Fruit fly (Drosophila melanogaster) whole organism, prepupa: ENCODE measurements around the gene CG18269.

Experiments
- Blimp-1 ChIP-seq: fragments of 200-800 bp; sonication (Bioruptor generic); optimal IDR thresholded peaks from 3 replicates; lab custom pipeline; 2017; ENCODE audit warnings: missing biosample characterization, missing genetic modification characterization, mild to moderate bottlenecking, moderate library complexity, missing genetic modification reagents
- CG10631 ChIP-seq: fragments of 200-800 bp; sonication (Bioruptor generic); optimal IDR thresholded peaks from 2 replicates; lab custom pipeline; 2016; ENCODE audit warnings: missing biosample characterization, missing genetic modification characterization
- CG10669 ChIP-seq: fragments of 200-800 bp; sonication (Bioruptor generic); optimal IDR thresholded peaks from 3 replicates; lab custom pipeline; 2018; ENCODE audit warnings: missing biosample characterization, mild to moderate bottlenecking, missing genetic modification characterization, moderate library complexity
- CG11294 ChIP-seq: fragments of 200-800 bp; sonication (Bioruptor generic); IDR thresholded peaks from 2 replicates; pipeline ENCODE4 v1.3.6; 2022; ENCODE audit warnings: missing biosample characterization, missing genetic modification characterization
- CG1621 ChIP-seq: fragments of 200-800 bp; sonication (Bioruptor generic); optimal IDR thresholded peaks from 3 replicates; lab custom pipeline; 2018; ENCODE audit warnings: missing biosample characterization, mild to moderate bottlenecking, missing genetic modification characterization
- CG3032 ChIP-seq: fragments of 200-800 bp; optimal IDR thresholded peaks from 2 replicates; lab custom pipeline; 2019; ENCODE audit warnings: missing biosample characterization, mild to moderate bottlenecking, missing genetic modification characterization, moderate library complexity
- CG32006 ChIP-seq: fragments of 200-800 bp; sonication (Bioruptor generic); optimal IDR thresholded peaks from 3 replicates; lab custom pipeline; 2017; ENCODE audit warnings: missing biosample characterization, mild to moderate bottlenecking, missing genetic modification characterization
- CG4318 ChIP-seq: fragments of 200-800 bp; sonication (Bioruptor generic); optimal IDR thresholded peaks from 3 replicates; lab custom pipeline; 2017; ENCODE audit warnings: missing biosample characterization, mild to moderate bottlenecking, missing genetic modification characterization
- CG6163 ChIP-seq: fragments of 200-800 bp; sonication (Bioruptor generic); IDR thresholded peaks from 3 replicates; pipeline ENCODE4 v1.3.6; 2022; ENCODE audit warnings: missing biosample characterization, missing genetic modification characterization
- CG6808 ChIP-seq: fragments of 200-800 bp; sonication (Bioruptor generic); optimal IDR thresholded peaks from 3 replicates; lab custom pipeline; 2017; ENCODE audit warnings: missing biosample characterization, missing genetic modification characterization, mild to moderate bottlenecking, moderate library complexity, missing genetic modification reagents
- CG7368 ChIP-seq: fragments of 200-800 bp; sonication (Bioruptor generic); optimal IDR thresholded peaks from 3 replicates; lab custom pipeline; 2016; ENCODE audit warnings: missing biosample characterization, missing genetic modification characterization
- CG8319 ChIP-seq: fragments of 200-800 bp; sonication (Bioruptor generic); optimal IDR thresholded peaks from 3 replicates; lab custom pipeline; 2016; ENCODE audit warnings: missing biosample characterization, missing genetic modification characterization
- CG8632 ChIP-seq: fragments of 200-800 bp; sonication (Bioruptor generic); optimal IDR thresholded peaks from 3 replicates; lab custom pipeline; 2016; ENCODE audit warnings: missing biosample characterization, missing genetic modification characterization
- CG9139 ChIP-seq: fragments of 200-800 bp; sonication (Bioruptor generic); optimal IDR thresholded peaks from 3 replicates; lab custom pipeline; 2017; ENCODE audit warnings: missing biosample characterization, mild to moderate bottlenecking, missing genetic modification characterization
- Eip78C ChIP-seq: fragments of 200-800 bp; sonication (Bioruptor generic); peaks from one replicate; lab custom pipeline; 2016; ENCODE audit warnings: missing biosample characterization, missing genetic modification characterization
- Eip93F ChIP-seq: fragments of 200-800 bp; sonication (Bioruptor generic); optimal IDR thresholded peaks from 2 replicates; lab custom pipeline; 2016; ENCODE audit warnings: missing biosample characterization, mild to moderate bottlenecking, missing genetic modification characterization
- Ets21C ChIP-seq: fragments of 200-800 bp; sonication (Bioruptor generic); optimal IDR thresholded peaks from 3 replicates; lab custom pipeline; 2016; ENCODE audit warnings: missing biosample characterization, missing genetic modification characterization
- Ets96B ChIP-seq: fragments of 200-800 bp; optimal IDR thresholded peaks from 2 replicates; lab custom pipeline; 2019; ENCODE audit warnings: missing biosample characterization, mild to moderate bottlenecking, missing genetic modification characterization, moderate library complexity
- Gug ChIP-seq: fragments of 200-800 bp; sonication (Bioruptor generic); IDR thresholded peaks from 2 replicates; pipeline ENCODE4 v1.3.6; 2022; ENCODE audit warnings: missing biosample characterization, missing genetic modification characterization
- Hr38 ChIP-seq: sonication (Bioruptor generic); optimal IDR thresholded peaks from 2 replicates; lab custom pipeline; 2016; ENCODE audit warnings: missing biosample characterization, missing genetic modification characterization
- Hr39 ChIP-seq: fragments of 200-800 bp; sonication (Bioruptor generic); optimal IDR thresholded peaks from 2 replicates; lab custom pipeline; 2016; ENCODE audit warnings: missing biosample characterization, missing genetic modification characterization
- Hr4 ChIP-seq: fragments of 200-800 bp; sonication (Bioruptor generic); optimal IDR thresholded peaks from 3 replicates; lab custom pipeline; 2016; ENCODE audit warnings: missing biosample characterization, missing genetic modification characterization
- Lpt ChIP-seq: fragments of 200-800 bp; sonication (Bioruptor generic); optimal IDR thresholded peaks from 3 replicates; lab custom pipeline; 2016; ENCODE audit warnings: missing biosample characterization, missing genetic modification characterization
- Met ChIP-seq: fragments of 200-800 bp; sonication (Bioruptor generic); optimal IDR thresholded peaks from 3 replicates; lab custom pipeline; 2016; ENCODE audit warnings: missing biosample characterization, missing genetic modification characterization
- OdsH ChIP-seq: fragments of 200-800 bp; sonication (Bioruptor generic); optimal IDR thresholded peaks from 3 replicates; lab custom pipeline; 2016; ENCODE audit warnings: missing biosample characterization, missing genetic modification characterization
- Smox ChIP-seq: fragments of 200-800 bp; sonication (Bioruptor generic); optimal IDR thresholded peaks from 3 replicates; lab custom pipeline; 2016; ENCODE audit warnings: missing biosample characterization, missing genetic modification characterization
- Sox102F ChIP-seq: fragments of 200-800 bp; sonication (Bioruptor generic); optimal IDR thresholded peaks from 2 replicates; lab custom pipeline; 2016; ENCODE audit warnings: missing biosample characterization, mild to moderate bottlenecking, missing genetic modification characterization
- Sox14 ChIP-seq: fragments of 200-800 bp; sonication (Bioruptor generic); optimal IDR thresholded peaks from 3 replicates; lab custom pipeline; 2016; ENCODE audit warnings: missing biosample characterization, missing genetic modification characterization
- Sox15 ChIP-seq: fragments of 200-800 bp; sonication (Bioruptor generic); optimal IDR thresholded peaks from 3 replicates; lab custom pipeline; 2016; ENCODE audit warnings: missing biosample characterization, missing genetic modification characterization
- achi ChIP-seq: fragments of 200-800 bp; sonication (Bioruptor generic); optimal IDR thresholded peaks from 3 replicates; lab custom pipeline; 2016; ENCODE audit warnings: missing biosample characterization, missing genetic modification characterization
- acj6 ChIP-seq: fragments of 200-800 bp; sonication (Bioruptor generic); optimal IDR thresholded peaks from 3 replicates; lab custom pipeline; 2016; ENCODE audit warnings: missing biosample characterization, missing genetic modification characterization
- dac ChIP-seq: fragments of 200-800 bp; sonication (Bioruptor generic); optimal IDR thresholded peaks from 2 replicates; lab custom pipeline; 2017; ENCODE audit warnings: missing biosample characterization, mild to moderate bottlenecking, missing genetic modification characterization
- dsx ChIP-seq: fragments of 200-800 bp; optimal IDR thresholded peaks from 3 replicates; lab custom pipeline; 2019; ENCODE audit warnings: missing biosample characterization, mild to moderate bottlenecking, missing genetic modification characterization, moderate library complexity; ENCODE audit not compliant: poor library complexity, severe bottlenecking
- fd59A ChIP-seq: fragments of 200-800 bp; sonication (Bioruptor generic); optimal IDR thresholded peaks from 2 replicates; lab custom pipeline; 2017; ENCODE audit warnings: missing biosample characterization, mild to moderate bottlenecking, missing genetic modification characterization, missing genetic modification reagents
- fkh ChIP-seq: fragments of 200-800 bp; sonication (Bioruptor generic); optimal IDR thresholded peaks from 3 replicates; lab custom pipeline; 2017; ENCODE audit warnings: missing biosample characterization, mild to moderate bottlenecking, missing genetic modification characterization, moderate library complexity
- lz ChIP-seq: fragments of 200-800 bp; sonication (Bioruptor generic); optimal IDR thresholded peaks from 3 replicates; lab custom pipeline; 2016; ENCODE audit warnings: missing biosample characterization, missing genetic modification characterization
- net ChIP-seq: fragments of 200-800 bp; sonication (Bioruptor generic); optimal IDR thresholded peaks from 3 replicates; lab custom pipeline; 2016; ENCODE audit warnings: missing biosample characterization, missing genetic modification characterization
- pdm3 ChIP-seq: fragments of 200-800 bp; sonication (Bioruptor generic); optimal IDR thresholded peaks from 3 replicates; lab custom pipeline; 2016; ENCODE audit warnings: missing biosample characterization, missing genetic modification characterization
- salr ChIP-seq, 2 experiments: fragments of 200-800 bp; sonication (Bioruptor generic); optimal IDR thresholded peaks; 3 replicates each; lab custom pipeline; 2016 to 2018; ENCODE audit warnings: missing biosample characterization in 2 of 2, missing genetic modification characterization in 2 of 2, mild to moderate bottlenecking in 1 of 2
- spab ChIP-seq: fragments of 200-800 bp; sonication (Bioruptor generic); optimal IDR thresholded peaks from 2 replicates; lab custom pipeline; 2017; ENCODE audit warnings: missing biosample characterization, mild to moderate bottlenecking, missing genetic modification characterization, missing genetic modification reagents
- svp ChIP-seq: fragments of 200-800 bp; sonication (Bioruptor generic); peaks from one replicate; lab custom pipeline; 2016; ENCODE audit warnings: missing biosample characterization, missing genetic modification characterization
- topi ChIP-seq: fragments of 200-800 bp; sonication (Bioruptor generic); optimal IDR thresholded peaks from 3 replicates; lab custom pipeline; 2016; ENCODE audit warnings: missing biosample characterization, missing genetic modification characterization
- vri ChIP-seq: fragments of 200-800 bp; sonication (Bioruptor generic); optimal IDR thresholded peaks from 3 replicates; lab custom pipeline; 2016; ENCODE audit warnings: missing biosample characterization, mild to moderate bottlenecking, missing genetic modification characterization

Gene CG18269

DNA sequence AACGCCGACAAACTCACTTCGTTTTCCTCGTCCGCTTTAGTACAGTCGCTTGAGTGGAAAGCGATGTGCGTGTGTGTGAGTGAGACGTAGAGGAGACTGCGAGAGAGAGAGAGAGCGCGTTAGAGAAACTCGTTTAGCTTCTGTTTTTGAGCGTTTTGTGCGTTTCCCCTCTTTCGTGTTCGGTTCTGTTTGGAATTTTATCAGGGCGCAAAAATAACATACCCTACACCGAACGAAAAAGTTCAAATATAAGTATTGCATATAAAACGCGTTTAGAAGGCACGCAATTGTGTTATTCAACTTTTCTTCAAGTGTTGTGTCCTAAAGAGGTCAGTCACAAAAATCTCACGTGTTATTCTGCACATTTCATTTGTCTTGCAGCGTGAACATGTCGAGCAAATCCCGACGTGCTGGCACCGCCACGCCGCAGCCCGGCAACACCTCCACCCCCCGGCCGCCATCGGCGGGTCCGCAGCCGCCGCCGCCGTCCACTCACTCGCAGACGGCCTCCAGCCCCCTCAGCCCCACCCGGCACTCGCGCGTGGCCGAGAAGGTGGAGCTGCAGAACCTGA is 8.6 kb upstream of the CG18269 start (continued):
- no peak for TF ChIP-seq OdsH (GFP tag; lab: Kevin White, UChicago)
- TF ChIP-seq Hr39 (GFP tag; lab: Kevin White, UChicago), result peak; percentile 32
- no peak for TF ChIP-seq CG7368
- no peak for TF ChIP-seq dsx (GFP tag; lab: Kevin White, UChicago)
- TF ChIP-seq vri (GFP tag; lab: Kevin White, UChicago), result no peak
- TF ChIP-seq CG4318 (GFP tag; lab: Kevin White, UChicago), result no peak
- 0 out of 2 replicates have a peak, but pooled peaks have one; percentile 20 for TF ChIP-seq CG11294 (GFP tag; lab: Robert Waterston, UW)
- no peak for TF ChIP-seq spab (GFP tag; lab: Kevin White, UChicago)
- no peak for TF ChIP-seq Hr4 (GFP tag; lab: Kevin White, UChicago)
- no peak for TF ChIP-seq fd59A (GFP tag; lab: Kevin White, UChicago)
- TF ChIP-seq salr (GFP tag; optimal IDR thresholded peaks at IDR 0.05; lab: Kevin White, UChicago), result no peak
- TF ChIP-seq net (GFP tag; lab: Kevin White, UChicago), result no peak
- TF ChIP-seq Met (GFP tag; lab: Kevin White, UChicago), result no peak

DNA sequence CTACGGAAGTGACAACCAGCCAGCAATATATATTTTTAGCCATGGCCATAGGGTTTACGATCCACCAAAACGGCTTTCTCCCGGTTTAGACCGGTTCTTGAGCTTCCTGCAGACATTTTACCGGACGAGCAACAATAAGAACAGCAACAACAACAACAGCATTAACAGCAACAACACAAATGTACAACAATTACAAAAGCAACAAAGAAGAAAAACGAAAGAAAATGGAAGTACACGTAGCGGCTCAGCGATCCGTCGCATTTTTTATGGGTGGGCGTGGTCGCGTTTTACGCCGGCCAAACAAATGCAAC is 5.5 kb upstream of the CG18269 start:
- TF ChIP-seq CG6163 (no peak), achi (no peak), CG6808 (GFP tag; lab: Kevin White, UChicago) (no peak), Eip93F (GFP tag; lab: Kevin White, UChicago) (no peak), spab (GFP tag; lab: Kevin White, UChicago) (no peak), Eip78C (GFP tag; lab: Kevin White, UChicago) (no peak), lz (no peak), pdm3 (GFP tag; lab: Kevin White, UChicago) (no peak), Ets21C (GFP tag; lab: Kevin White, UChicago) (no peak), Hr4 (GFP tag; lab: Kevin White, UChicago) (no peak), CG7368 (no peak), CG8632 (GFP tag; lab: Kevin White, UChicago) (no peak), CG4318 (GFP tag; lab: Kevin White, UChicago) (no peak), topi (GFP tag; lab: Kevin White, UChicago) (no peak), fkh (GFP tag; lab: Kevin White, UChicago) (no peak), fd59A (GFP tag; lab: Kevin White, UChicago) (peak; percentile 4), Ets96B (tag; lab: Kevin White, UChicago) (no peak), Blimp-1 (GFP tag; lab: Kevin White, UChicago) (no peak), Lpt (GFP tag; lab: Kevin White, UChicago) (peak; percentile 45), CG1621 (tag; lab: Kevin White, UChicago) (peak; percentile 61), Sox15 (GFP tag; lab: Kevin White, UChicago) (no peak), CG9139 (GFP tag; lab: Kevin White, UChicago) (peak; percentile 15), Sox14 (no peak), Hr38 (no peak), CG10669 (no peak), Smox (GFP tag; lab: Kevin White, UChicago) (no peak)

- TF ChIP-seq dac (GFP tag; lab: Kevin White, UChicago) (no peak), vri (GFP tag; lab: Kevin White, UChicago) (peak; percentile 39), CG4318 (GFP tag; lab: Kevin White, UChicago) (no peak), acj6 (GFP tag; lab: Kevin White, UChicago) (peak; percentile 79), CG6163 (peak; percentile 79), pdm3 (GFP tag; lab: Kevin White, UChicago) (peak; percentile 39), Hr4 (GFP tag; lab: Kevin White, UChicago) (peak; percentile 65), CG10669 (peak; percentile 62), fkh (GFP tag; lab: Kevin White, UChicago) (no peak), CG8319 (GFP tag; lab: Kevin White, UChicago) (peak; percentile 52), Sox15 (GFP tag; lab: Kevin White, UChicago) (peak; percentile 55), Eip93F (GFP tag; lab: Kevin White, UChicago) (no peak), Sox14 (peak; percentile 38), CG32006 (peak; percentile 78), CG10631 (GFP tag; lab: Kevin White, UChicago) (peak; percentile 58), topi (GFP tag; lab: Kevin White, UChicago) (peak; percentile 81), CG3032 (tag; lab: Kevin White, UChicago) (peak; percentile 80), net (GFP tag; lab: Kevin White, UChicago) (peak; percentile 80), Sox102F (GFP tag; lab: Kevin White, UChicago) (peak; percentile 36), CG9139 (GFP tag; lab: Kevin White, UChicago) (no peak), fd59A (GFP tag; lab: Kevin White, UChicago) (peak; percentile 6), Met (GFP tag; lab: Kevin White, UChicago) (peak; percentile 53), lz (peak; percentile 70), svp (GFP tag; lab: Kevin White, UChicago) (peak; percentile 96), Gug (GFP tag; lab: Robert Waterston, UW) (peak; percentile 63)
Measured at dm6 chr2L:5546518-5547287, 4.9 kb upstream of the CG18269 start, which contains the start of gene Oscillin. Gene Oscillin (plus strand): TSS chr2L:5547086.
